Worm (Caenorhabditis elegans): ENCODE measurements around the gene H27A22.1.

H27A22.1 gene

DNA sequence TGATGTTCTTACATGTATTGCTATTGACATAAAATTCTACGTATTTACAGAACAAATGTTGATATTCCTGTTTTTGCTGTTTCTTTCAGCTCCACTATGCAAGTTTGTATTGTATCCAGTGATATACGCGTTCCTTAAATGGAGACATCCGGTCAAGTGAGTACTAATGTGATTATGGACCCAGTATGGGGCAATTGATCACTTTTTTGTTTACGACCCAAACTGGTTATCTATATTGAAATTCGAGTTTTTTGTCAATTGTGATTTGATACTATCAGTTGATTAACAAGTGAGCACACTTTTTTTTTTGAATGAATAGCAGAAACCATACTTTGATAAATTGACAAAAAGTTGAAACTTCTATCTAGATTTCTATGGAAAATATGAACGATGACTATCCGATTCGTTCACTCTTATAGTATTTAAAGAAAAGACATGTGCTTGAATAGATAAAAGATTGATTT is 20.5 kb upstream of the H27A22.1 start, which contains the start of gene T21C9.6 (continued):
- TF ChIP-seq T20F7.1 (GFP tag; optimal IDR thresholded peaks at IDR 0.05) (no peak), nhr-41 (GFP tag; IDR thresholded peaks at IDR 0.05) (no peak), php-3 (GFP tag; IDR thresholded peaks at IDR 0.05) (0 out of 2 replicates have a peak, but pooled peaks have one; percentile 27), unc-39 (tag; optimal IDR thresholded peaks at IDR 0.05) (no peak), lin-15B (tag; optimal IDR thresholded peaks at IDR 0.05) (no peak), daf-16 (GFP tag; optimal IDR thresholded peaks at IDR 0.05) (no peak), daf-16 (tag; optimal IDR thresholded peaks at IDR 0.05) (peak; percentile 47)

DNA sequence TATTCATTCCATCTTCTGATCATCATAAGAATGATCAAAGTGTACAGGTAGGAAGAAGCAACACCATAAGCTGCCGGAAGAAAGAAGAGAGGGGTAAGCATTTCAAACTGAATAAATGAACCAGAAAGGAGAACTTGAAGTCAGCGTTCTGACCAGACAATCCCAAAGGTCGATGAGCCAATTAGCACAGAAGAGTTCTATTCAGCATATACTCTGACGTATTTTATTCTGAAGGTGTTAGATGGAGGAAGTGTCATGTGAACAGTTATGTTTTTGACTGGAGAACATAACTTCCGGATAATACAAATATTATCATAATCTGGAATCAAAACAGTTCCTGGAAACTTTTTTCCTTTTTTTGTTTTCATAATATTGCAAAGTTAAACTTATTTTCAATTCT is 13.7 kb upstream of the H27A22.1 start, which contains the start of gene srg-32:
Gene srg-32 (minus strand): TSS at position 101 of the 400 bp plus-strand sequence.
- no peak for TF ChIP-seq nhr-48 (tag; optimal IDR thresholded peaks at IDR 0.05)
- no peak for TF ChIP-seq hlh-30 (tag; optimal IDR thresholded peaks at IDR 0.05; ENCODE audit: insufficient read depth)
- no peak for TF ChIP-seq pha-4 (GFP tag; IDR thresholded peaks at IDR 0.05)
- TF ChIP-seq pha-4 (tag; optimal IDR thresholded peaks at IDR 0.05): no peak
- TF ChIP-seq ctbp-1 (GFP tag; IDR thresholded peaks at IDR 0.05): no peak
- no peak for TF ChIP-seq madf-9 (GFP tag; conservative IDR thresholded peaks at IDR 0.05)
- TF ChIP-seq nhr-28 (tag; optimal IDR thresholded peaks at IDR 0.05): no peak
- no peak for TF ChIP-seq egl-43 (GFP tag; IDR thresholded peaks at IDR 0.05)
- no peak for TF ChIP-seq T26A8.4 (GFP tag; IDR thresholded peaks at IDR 0.05)
- TF ChIP-seq cey-2 (tag; optimal IDR thresholded peaks at IDR 0.05; ENCODE audit: borderline replicate concordance, insufficient read depth): no peak
- TF ChIP-seq lir-3 (tag; optimal IDR thresholded peaks at IDR 0.05): no peak
- TF ChIP-seq snpc-1.2 (GFP tag; IDR thresholded peaks at IDR 0.05): no peak
- no peak for TF ChIP-seq aha-1 (tag)
- no peak for TF ChIP-seq set-16 (GFP tag; IDR thresholded peaks at IDR 0.05)
- no peak for TF ChIP-seq lin-39 (tag; optimal IDR thresholded peaks at IDR 0.05)
- no peak for TF ChIP-seq Y5F2A.4 (GFP tag; optimal IDR thresholded peaks at IDR 0.05)
- TF ChIP-seq nhr-11 (tag; optimal IDR thresholded peaks at IDR 0.05): no peak
- TF ChIP-seq F10B5.3 (tag; optimal IDR thresholded peaks at IDR 0.05): no peak
- TF ChIP-seq ZK337.2 (GFP tag; IDR thresholded peaks at IDR 0.05): no peak
- no peak for TF ChIP-seq ztf-11 (tag; optimal IDR thresholded peaks at IDR 0.05)
- TF ChIP-seq R02D3.7 (tag; optimal IDR thresholded peaks at IDR 0.05): no peak

DNA sequence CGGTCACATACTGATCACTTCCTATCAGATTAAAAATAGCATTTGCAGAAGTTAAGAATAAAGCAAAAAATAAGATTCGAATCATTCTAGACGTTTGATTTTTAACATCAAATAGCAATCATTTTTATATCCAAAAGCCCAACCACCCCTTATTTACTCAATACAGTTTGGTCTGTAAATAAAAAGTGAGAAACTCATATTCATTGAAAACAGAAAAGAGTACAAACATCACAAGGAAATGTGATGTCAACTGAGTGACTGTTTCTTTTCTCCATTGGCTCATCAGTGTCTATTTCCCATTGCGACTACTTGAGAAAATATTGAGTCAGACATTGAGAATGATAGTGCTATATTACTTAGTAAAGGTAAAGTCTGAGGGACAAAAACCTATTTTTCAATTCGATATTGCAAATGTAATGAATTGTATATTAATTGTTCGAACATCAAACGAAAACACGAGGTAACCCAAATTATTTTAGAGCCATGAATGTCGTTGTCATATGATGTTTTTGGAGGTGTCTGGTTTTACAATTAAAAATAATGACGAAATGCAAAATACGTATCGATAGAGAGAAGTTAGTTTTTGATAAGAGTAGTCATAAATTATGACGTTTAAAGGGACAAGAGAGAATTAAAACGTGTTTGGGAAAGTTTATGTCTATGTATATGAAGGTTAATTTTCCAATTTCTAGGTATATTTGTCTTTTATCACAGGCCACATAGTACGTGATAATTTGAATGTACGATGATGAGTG is 12.4 kb upstream of the H27A22.1 start, which contains the start of gene ttr-23:
Gene ttr-23 (minus strand): TSS at position 87 of the 755 bp plus-strand sequence.
- TF ChIP-seq F49E8.2 (tag; optimal IDR thresholded peaks at IDR 0.05; ENCODE audit: borderline replicate concordance) (no peak), dmd-6 (GFP tag; IDR thresholded peaks at IDR 0.05) (0 out of 2 replicates have a peak, but pooled peaks have one; percentile 18), hif-1 (tag; optimal IDR thresholded peaks at IDR 0.05) (peak in 1 of 2 experiments; percentile 74), mdl-1 (tag; optimal IDR thresholded peaks at IDR 0.05) (peak in 1 of 2 experiments; percentile 35), dve-1 (tag; optimal IDR thresholded peaks at IDR 0.05; ENCODE audit: insufficient read depth) (peak; percentile 78), unc-62 (GFP tag; optimal IDR thresholded peaks at IDR 0.05 in 1 of 2) (peak in 1 of 2 experiments; percentile 95), unc-62 (tag; optimal IDR thresholded peaks at IDR 0.05) (no peak), nhr-28 (tag; optimal IDR thresholded peaks at IDR 0.05) (peak; percentile 49), hlh-11 (tag; optimal IDR thresholded peaks at IDR 0.05) (peak; percentile 52), php-3 (GFP tag; IDR thresholded peaks at IDR 0.05) (peak; percentile 60), egl-43 (GFP tag; IDR thresholded peaks at IDR 0.05) (no peak), hlh-30 (tag; optimal IDR thresholded peaks at IDR 0.05; ENCODE audit: insufficient read depth) (peak; percentile 14), T20F7.1 (GFP tag; optimal IDR thresholded peaks at IDR 0.05) (peak; percentile 21), lim-7 (GFP tag; IDR thresholded peaks at IDR 0.05) (no peak), ztf-7 (tag; optimal IDR thresholded peaks at IDR 0.05) (peak; percentile 72), aha-1 (tag) (peak; percentile 37), Y75B8A.6 (GFP tag; IDR thresholded peaks at IDR 0.05) (no peak), nhr-102 (tag; optimal IDR thresholded peaks at IDR 0.05) (peak; percentile 4), nhr-237 (tag; optimal IDR thresholded peaks at IDR 0.05) (no peak), nhr-77 (tag; optimal IDR thresholded peaks at IDR 0.05) (peak; percentile 72), F37D6.2 (tag; optimal IDR thresholded peaks at IDR 0.05) (no peak), daf-16 (GFP tag; optimal IDR thresholded peaks at IDR 0.05) (no peak), daf-16 (tag; optimal IDR thresholded peaks at IDR 0.05) (peak; percentile 50), rbr-2 (tag; optimal IDR thresholded peaks at IDR 0.05) (no peak), skn-1 (tag; optimal IDR thresholded peaks at IDR 0.05) (no peak), snpc-1.2 (GFP tag; IDR thresholded peaks at IDR 0.05) (no peak)
